Fruit fly (Drosophila melanogaster) whole organism, embryonic: ENCODE data around the gene CG5776.
A peak's percentile ranks its signal among the peaks of the same experiment; 100 is the strongest.

Experiments
- Awh ChIP-seq: fragments of 200-800 bp; sonication (Bioruptor generic); IDR thresholded peaks from 2 replicates; pipeline ENCODE4, ENCODE4 v1.3.6; 2022; ENCODE audit warnings: missing biosample characterization, missing genetic modification characterization
- CG10321 ChIP-seq: fragments of 200-800 bp; sonication (Bioruptor generic); IDR thresholded peaks from 2 replicates; pipeline ENCODE4 v1.3.6; 2022; ENCODE audit warnings: missing biosample characterization, missing genetic modification characterization
- CG11398 ChIP-seq: fragments of 200-800 bp; sonication (Bioruptor generic); optimal IDR thresholded peaks from 2 replicates; lab custom pipeline; 2016; ENCODE audit warnings: missing biosample characterization, missing genetic modification characterization
- CG11695 ChIP-seq: fragments of 200-800 bp; sonication (Bioruptor generic); IDR thresholded peaks from 3 replicates; pipeline ENCODE4 v1.3.6; 2022; ENCODE audit warnings: missing biosample characterization, missing genetic modification characterization
- CG14050 ChIP-seq: fragments of 200-800 bp; sonication (Bioruptor generic); IDR thresholded peaks from 3 replicates; pipeline ENCODE4 v1.3.6; 2022; ENCODE audit warnings: missing biosample characterization, missing genetic modification characterization
- CG15011 ChIP-seq: fragments of 200-800 bp; sonication (Bioruptor generic); optimal IDR thresholded peaks from 3 replicates; lab custom pipeline; 2018; ENCODE audit warnings: missing biosample characterization, mild to moderate bottlenecking, missing genetic modification characterization
- CG15269 ChIP-seq: fragments of 200-800 bp; sonication (Bioruptor generic); optimal IDR thresholded peaks from 2 replicates; lab custom pipeline; 2018; ENCODE audit warnings: missing biosample characterization, mild to moderate bottlenecking, missing genetic modification characterization, moderate library complexity
- CG15601 ChIP-seq: fragments of 200-800 bp; sonication (Bioruptor generic); optimal IDR thresholded peaks from 3 replicates; lab custom pipeline; 2019; ENCODE audit warnings: missing biosample characterization, mild to moderate bottlenecking, missing genetic modification characterization, moderate library complexity
- CG17385 ChIP-seq: fragments of 200-800 bp; sonication (Bioruptor generic); optimal IDR thresholded peaks from 3 replicates; lab custom pipeline; 2018; ENCODE audit warnings: missing biosample characterization, mild to moderate bottlenecking, missing genetic modification characterization
- CG2875 ChIP-seq: fragments of 200-800 bp; sonication (Bioruptor generic); optimal IDR thresholded peaks from 2 replicates; lab custom pipeline; 2017; ENCODE audit warnings: missing biosample characterization, mild to moderate bottlenecking, missing genetic modification characterization, missing genetic modification reagents
- CG32532 ChIP-seq: fragments of 200-800 bp; sonication (Bioruptor generic); IDR thresholded peaks from 2 replicates; pipeline ENCODE4 v1.3.6; 2022; ENCODE audit warnings: missing biosample characterization, missing genetic modification characterization
- CG3847 ChIP-seq: fragments of 200-800 bp; sonication (Bioruptor generic); IDR thresholded peaks from 2 replicates; pipeline ENCODE4 v1.3.6; 2022; ENCODE audit warnings: missing biosample characterization, missing genetic modification characterization
- CG5953 ChIP-seq: fragments of 200-800 bp; sonication (Bioruptor generic); IDR thresholded peaks from 2 replicates; pipeline ENCODE4 v1.3.6; 2022; ENCODE audit warnings: missing biosample characterization, missing genetic modification characterization
- CG6683 ChIP-seq: fragments of 200-800 bp; sonication (Bioruptor generic); optimal IDR thresholded peaks from 2 replicates; lab custom pipeline; 2017; ENCODE audit warnings: missing biosample characterization, mild to moderate bottlenecking, missing genetic modification characterization, missing genetic modification reagents
- CG6791 ChIP-seq: fragments of 200-800 bp; sonication (Bioruptor generic); IDR thresholded peaks from 3 replicates; pipeline ENCODE4 v1.3.6; 2022; ENCODE audit warnings: missing biosample characterization, missing genetic modification characterization; ENCODE audit not compliant: partially characterized antibody
- CG7357 ChIP-seq: fragments of 200-800 bp; sonication (Bioruptor generic); IDR thresholded peaks from 3 replicates; pipeline ENCODE4 v1.3.6; 2022; ENCODE audit warnings: missing biosample characterization, missing genetic modification characterization
- CG7928 ChIP-seq: fragments of 200-800 bp; sonication (Bioruptor generic); optimal IDR thresholded peaks from 2 replicates; lab custom pipeline; 2017; ENCODE audit warnings: missing biosample characterization, mild to moderate bottlenecking, missing genetic modification characterization
- CG8089 ChIP-seq: fragments of 200-800 bp; sonication (Bioruptor generic); optimal IDR thresholded peaks from 3 replicates; lab custom pipeline; 2016; ENCODE audit warnings: missing biosample characterization, missing genetic modification characterization
- CG8290 ChIP-seq, 3 experiments: fragments of 200-800 bp; sonication (Bioruptor generic); optimal IDR thresholded peaks; 2 replicates each; lab custom pipeline; 2016 to 2019; ENCODE audit warnings: missing biosample characterization in 3 of 3, missing genetic modification characterization in 3 of 3, mild to moderate bottlenecking in 2 of 3, moderate library complexity in 1 of 3
- CG9609 ChIP-seq: fragments of 200-800 bp; sonication (Bioruptor generic); optimal IDR thresholded peaks from 3 replicates; lab custom pipeline; 2016; ENCODE audit warnings: missing biosample characterization, missing genetic modification characterization
- CrebB ChIP-seq: fragments of 200-800 bp; sonication (Bioruptor generic); optimal IDR thresholded peaks from 3 replicates; lab custom pipeline; 2018; ENCODE audit warnings: missing biosample characterization, mild to moderate bottlenecking, missing genetic modification characterization
- D19A ChIP-seq: fragments of 200-800 bp; optimal IDR thresholded peaks from 3 replicates; lab custom pipeline; 2019; ENCODE audit warnings: missing biosample characterization, mild to moderate bottlenecking, missing genetic modification characterization, moderate library complexity
- E2f1 ChIP-seq: fragments of 200-800 bp; sonication (Bioruptor generic); IDR thresholded peaks from 2 replicates; pipeline ENCODE4 v1.3.6; 2022; ENCODE audit warnings: missing biosample characterization, missing genetic modification characterization
- E2f2 ChIP-seq: fragments of 200-800 bp; sonication (Bioruptor generic); IDR thresholded peaks from 2 replicates; pipeline ENCODE4 v1.3.6; 2022; ENCODE audit warnings: missing biosample characterization, missing genetic modification characterization
- GATAe ChIP-seq: fragments of 200-800 bp; sonication (Bioruptor generic); conservative IDR thresholded peaks from 2 replicates; pipeline ENCODE4 v1.3.6; 2022; ENCODE audit warnings: missing biosample characterization, missing genetic modification characterization
- H15 ChIP-seq: fragments of 200-800 bp; sonication (Bioruptor generic); IDR thresholded peaks from 3 replicates; pipeline ENCODE4 v1.3.6; 2022; ENCODE audit warnings: missing biosample characterization, missing genetic modification characterization
- Hand ChIP-seq: fragments of 200-800 bp; sonication (Bioruptor generic); optimal IDR thresholded peaks from 2 replicates; lab custom pipeline; 2017; ENCODE audit warnings: mild to moderate bottlenecking, missing biosample characterization, missing genetic modification reagents, missing genetic modification characterization
- MTF-1 ChIP-seq: fragments of 200-800 bp; sonication (Bioruptor generic); optimal IDR thresholded peaks from 2 replicates; lab custom pipeline; 2018; ENCODE audit warnings: missing biosample characterization, mild to moderate bottlenecking, missing genetic modification characterization, borderline replicate concordance
- NC2β ChIP-seq: fragments of 200-800 bp; sonication (Bioruptor generic); optimal IDR thresholded peaks from 2 replicates; lab custom pipeline; 2016; ENCODE audit warnings: missing biosample characterization, missing genetic modification characterization
- Neu2 ChIP-seq: fragments of 200-800 bp; sonication (Bioruptor generic); optimal IDR thresholded peaks from 3 replicates; lab custom pipeline; 2016; ENCODE audit warnings: missing biosample characterization, missing genetic modification characterization, borderline replicate concordance
- Nf-YB ChIP-seq: fragments of 200-800 bp; sonication (Bioruptor generic); optimal IDR thresholded peaks from 3 replicates; lab custom pipeline; 2019; ENCODE audit warnings: missing biosample characterization, mild to moderate bottlenecking, missing genetic modification characterization, moderate library complexity
- Sox100B ChIP-seq: fragments of 200-800 bp; sonication (Bioruptor generic); optimal IDR thresholded peaks from 3 replicates; lab custom pipeline; 2018; ENCODE audit warnings: missing biosample characterization, mild to moderate bottlenecking, missing genetic modification characterization
- Sry-δ ChIP-seq: fragments of 200-800 bp; sonication (Bioruptor generic); optimal IDR thresholded peaks from 2 replicates; lab custom pipeline; 2016; ENCODE audit warnings: missing biosample characterization, missing genetic modification characterization
- Tbp ChIP-seq: fragments of >200 bp; optimal IDR thresholded peaks from 2 replicates; lab custom pipeline; 2018; ENCODE audit warnings: missing biosample characterization, missing genetic modification characterization
- Xbp1 ChIP-seq: fragments of 200-800 bp; sonication (Bioruptor generic); optimal IDR thresholded peaks from 3 replicates; lab custom pipeline; 2016; ENCODE audit warnings: missing biosample characterization, mild to moderate bottlenecking, missing genetic modification characterization
- ewg ChIP-seq: fragments of 200-800 bp; sonication (Bioruptor generic); optimal IDR thresholded peaks from 3 replicates; lab custom pipeline; 2017; ENCODE audit warnings: mild to moderate bottlenecking, missing biosample characterization, missing genetic modification reagents, missing genetic modification characterization
- fd96Cb ChIP-seq: fragments of 200-800 bp; sonication (Bioruptor generic); optimal IDR thresholded peaks from 2 replicates; lab custom pipeline; 2018; ENCODE audit warnings: missing biosample characterization, mild to moderate bottlenecking, missing genetic modification characterization, moderate library complexity
- ftz-f1 ChIP-seq: fragments of 200-800 bp; sonication (Bioruptor generic); optimal IDR thresholded peaks from 2 replicates; lab custom pipeline; 2016; ENCODE audit warnings: missing biosample characterization, missing genetic modification characterization
- grn ChIP-seq: fragments of 200-800 bp; sonication (Bioruptor generic); optimal IDR thresholded peaks from 3 replicates; lab custom pipeline; 2017; ENCODE audit warnings: missing biosample characterization, missing genetic modification characterization
- gro ChIP-seq: fragments of 200-800 bp; sonication (Bioruptor generic); optimal IDR thresholded peaks from 2 replicates; lab custom pipeline; 2016; ENCODE audit warnings: missing biosample characterization, missing genetic modification characterization
- knrl ChIP-seq: fragments of 200-800 bp; sonication (Bioruptor generic); IDR thresholded peaks from 3 replicates; pipeline ENCODE4 v1.3.6; 2022; ENCODE audit warnings: missing biosample characterization, missing genetic modification characterization; ENCODE audit not compliant: partially characterized antibody
- lmd ChIP-seq: fragments of 200-800 bp; sonication (Bioruptor generic); IDR thresholded peaks from 2 replicates; pipeline ENCODE4 v1.3.6; 2022; ENCODE audit warnings: missing biosample characterization, missing genetic modification characterization
- pnt ChIP-seq: fragments of 200-800 bp; sonication (Bioruptor generic); optimal IDR thresholded peaks from 3 replicates; lab custom pipeline; 2016; ENCODE audit warnings: missing biosample characterization, missing genetic modification characterization
- pum ChIP-seq: fragments of 200-800 bp; sonication (Bioruptor generic); optimal IDR thresholded peaks from 2 replicates; lab custom pipeline; 2016; ENCODE audit warnings: missing biosample characterization, missing genetic modification characterization
- ranshi ChIP-seq: fragments of 200-800 bp; sonication (Bioruptor generic); IDR thresholded peaks from 2 replicates; pipeline ENCODE4 v1.3.6; 2022; ENCODE audit warnings: missing biosample characterization, missing genetic modification characterization
- sob ChIP-seq: fragments of 200-800 bp; sonication (Bioruptor generic); IDR thresholded peaks from 2 replicates; pipeline ENCODE4 v1.3.6; 2022; ENCODE audit warnings: missing biosample characterization, missing genetic modification characterization
- stwl ChIP-seq: fragments of 200-800 bp; sonication (Bioruptor generic); optimal IDR thresholded peaks from 3 replicates; lab custom pipeline; 2018; ENCODE audit warnings: missing biosample characterization, mild to moderate bottlenecking, missing genetic modification characterization, moderate library complexity
- tin ChIP-seq: fragments of 200-800 bp; sonication (Bioruptor generic); optimal IDR thresholded peaks from 3 replicates; lab custom pipeline; 2016; ENCODE audit warnings: missing biosample characterization, missing genetic modification characterization
- tup ChIP-seq: fragments of 200-800 bp; sonication (Bioruptor generic); optimal IDR thresholded peaks from 2 replicates; lab custom pipeline; 2016; ENCODE audit warnings: missing biosample characterization, mild to moderate bottlenecking, missing genetic modification characterization, moderate library complexity
- wdn ChIP-seq: fragments of 200-800 bp; sonication (Bioruptor generic); IDR thresholded peaks from 2 replicates; pipeline ENCODE4 v1.3.6; 2022; ENCODE audit warnings: missing biosample characterization, missing genetic modification characterization

The CG5776 gene

DNA sequence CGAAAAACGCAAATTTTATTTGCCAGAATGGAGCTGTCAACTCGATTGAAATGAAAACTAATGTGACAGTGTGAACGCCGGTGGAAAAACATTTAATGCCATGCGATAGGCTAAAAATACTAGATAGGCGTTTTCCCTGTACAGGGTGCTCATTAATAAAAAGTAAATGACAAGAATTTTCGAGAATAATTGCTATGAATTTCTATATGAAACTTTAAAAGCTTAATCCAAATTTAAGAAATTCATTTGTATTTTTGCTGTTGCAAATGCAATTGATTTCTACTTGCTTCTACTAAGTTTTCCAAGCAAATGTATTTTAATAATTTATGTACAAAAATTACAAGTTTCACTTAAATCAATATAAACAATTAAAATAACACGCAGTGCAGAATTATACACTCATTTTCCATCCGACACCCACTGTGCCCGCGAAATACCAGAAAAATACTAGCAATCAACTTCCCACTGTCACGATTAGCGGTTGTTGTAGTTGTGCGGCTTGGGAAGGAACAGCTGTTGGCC lies 17.6 kb upstream of the CG5776 start, which contains the start of gene Pih1D1 (continued):
- TF ChIP-seq wdn (GFP tag; lab: Robert Waterston, UW) (peak; percentile 91), CG7357 (peak; percentile 93), Awh (GFP tag; lab: Robert Waterston, UW) (peak; percentile 90), CG6683 (GFP tag; lab: Kevin White, UChicago) (peak; percentile 80), lmd (GFP tag; lab: Robert Waterston, UW) (peak; percentile 97), GATAe (GFP tag; lab: Robert Waterston, UW) (peak; percentile 90), grn (GFP tag; lab: Kevin White, UChicago) (no peak), ewg (GFP tag; lab: Kevin White, UChicago) (peak; percentile 90), NC2β (peak; percentile 87), CG10321 (GFP tag; lab: Robert Waterston, UW) (peak; percentile 73), Tbp (GFP tag; lab: Kevin White, UChicago) (no peak), sob (GFP tag; lab: Robert Waterston, UW) (peak; percentile 96), E2f2 (peak; percentile 78), pnt (GFP tag; lab: Kevin White, UChicago) (peak; percentile 93), CG15011 (GFP tag; lab: Kevin White, UChicago) (peak; percentile 91), CG7928 (GFP tag; lab: Kevin White, UChicago) (peak; percentile 72), tup (GFP tag; lab: Kevin White, UChicago) (peak; percentile 79), CG2875 (GFP tag; lab: Kevin White, UChicago) (peak; percentile 78), CG32532 (GFP tag; lab: Robert Waterston, UW) (peak; percentile 97), ftz-f1 (GFP tag; lab: Kevin White, UChicago) (no peak), D19A (tag; lab: Kevin White, UChicago) (peak; percentile 91), ranshi (GFP tag; lab: Robert Waterston, UW) (peak; percentile 95), CG8290 (GFP tag; optimal IDR thresholded peaks at IDR 0.05; lab: Kevin White, UChicago) (peak; percentile 89), CG8290 (tag; optimal IDR thresholded peaks at IDR 0.05; lab: Kevin White, UChicago) (peak in 1 of 2 experiments; percentile 68), Sox100B (GFP tag; lab: Kevin White, UChicago) (peak; percentile 94), CG6791 (GFP tag; lab: Robert Waterston, UW) (0 out of 3 replicates have a peak, but pooled peaks have one; percentile 14), gro (GFP tag; lab: Kevin White, UChicago) (peak; percentile 83), CG15269 (tag; lab: Kevin White, UChicago) (peak; percentile 94), MTF-1 (GFP tag; lab: Kevin White, UChicago) (peak; percentile 57), CG11398 (GFP tag; lab: Kevin White, UChicago) (peak; percentile 80), CG3847 (GFP tag; lab: Robert Waterston, UW) (peak; percentile 96), H15 (GFP tag; lab: Robert Waterston, UW) (peak; percentile 94), Neu2 (peak; percentile 44), tin (GFP tag; lab: Kevin White, UChicago) (peak; percentile 95), knrl (no peak), Xbp1 (GFP tag; lab: Kevin White, UChicago) (peak; percentile 97), CG11695 (GFP tag; lab: Robert Waterston, UW) (peak; percentile 95), pum (peak; percentile 90), E2f1 (GFP tag; lab: Robert Waterston, UW) (peak; percentile 95), CrebB (tag; lab: Kevin White, UChicago) (peak; percentile 70), Sry-δ (peak; percentile 55), stwl (tag; lab: Kevin White, UChicago) (peak; percentile 67), fd96Cb (tag; lab: Kevin White, UChicago) (peak; percentile 95), CG8089 (GFP tag; lab: Kevin White, UChicago) (peak; percentile 92), CG9609 (GFP tag; lab: Kevin White, UChicago) (peak; percentile 93), Hand (GFP tag; lab: Kevin White, UChicago) (peak; percentile 23), CG5953 (GFP tag; lab: Robert Waterston, UW) (peak; percentile 84), CG17385 (GFP tag; lab: Kevin White, UChicago) (peak; percentile 88), Nf-YB (GFP tag; lab: Kevin White, UChicago) (peak; percentile 77), CG15601 (tag; lab: Kevin White, UChicago) (no peak), CG14050 (peak; percentile 92)
